Fruit fly (Drosophila melanogaster) whole organism: Measurements from ENCODE around the gene CG7483.

ENCODE experiments used
- CG8478 ChIP-seq: fragments of >200 bp; optimal IDR thresholded peaks from 2 replicates; lab custom pipeline; 2018; ENCODE audit warnings: inconsistent platforms
- Dll ChIP-seq: fragments of >200 bp; optimal IDR thresholded peaks from 2 replicates; lab custom pipeline; 2017
- EcR ChIP-seq, 2 experiments: fragments of >200 bp; optimal IDR thresholded peaks; 2 replicates each; lab custom pipeline; 2017; ENCODE audit warnings: missing biosample characterization in 2 of 2, missing genetic modification characterization in 2 of 2, missing genetic modification reagents in 2 of 2
- pan ChIP-seq: fragments of >200 bp; optimal IDR thresholded peaks from 2 replicates; lab custom pipeline; 2017
- psq ChIP-seq: fragments of >200 bp; optimal IDR thresholded peaks from 2 replicates; lab custom pipeline; 2017
- usp ChIP-seq: fragments of >200 bp; optimal IDR thresholded peaks from 2 replicates; lab custom pipeline; 2017; ENCODE audit warnings: missing biosample characterization, missing genetic modification characterization, mixed read lengths

CG7483 gene

dm6 chr3R:8287697-8288096 is 25.3 kb upstream of the CG7483 start, which contains the start of gene Nazo:
Nazo (plus strand) TSS chr3R:8287876.
- TF ChIP-seq pan = no peak
- TF ChIP-seq Dll (lab: Kevin White, UChicago) = no peak

- no peak for TF ChIP-seq usp (GFP tag; lab: Kevin White, UChicago)
- TF ChIP-seq EcR (GFP tag; optimal IDR thresholded peaks at IDR 0.05; lab: Kevin White, UChicago) = no peak
- TF ChIP-seq CG8478 (lab: Kevin White, UChicago) = no peak
- TF ChIP-seq psq (lab: Kevin White, UChicago) = no peak
- TF ChIP-seq pan = no peak
- no peak for TF ChIP-seq Dll (lab: Kevin White, UChicago)
Measured at dm6 chr3R:8288790-8289189, 24.2 kb upstream of the CG7483 start.

- TF ChIP-seq EcR (GFP tag; optimal IDR thresholded peaks at IDR 0.05; lab: Kevin White, UChicago) (no peak), usp (GFP tag; lab: Kevin White, UChicago) (no peak), Dll (lab: Kevin White, UChicago) (no peak), pan (no peak), CG8478 (lab: Kevin White, UChicago) (no peak), psq (lab: Kevin White, UChicago) (no peak)
Measured at dm6 chr3R:8290478-8290877, 22.5 kb upstream of the CG7483 start, which contains the start of gene CG11672. CG11672 (minus strand) TSS chr3R:8290578.

- TF ChIP-seq EcR (GFP tag; optimal IDR thresholded peaks at IDR 0.05; lab: Kevin White, UChicago) = no peak
Measured at dm6 chr3R:8290940-8291339, 22.1 kb upstream of the CG7483 start, which contains the start of gene CG31464. CG31464 (plus strand) TSS chr3R:8291240.

dm6 chr3R:8292034-8292433 is 21.0 kb upstream of the CG7483 start, which contains the start of gene CG31463:
CG31463 (plus strand) TSS chr3R:8292335.
- TF ChIP-seq usp (GFP tag; lab: Kevin White, UChicago) (no peak), psq (lab: Kevin White, UChicago) (no peak), pan (no peak), Dll (lab: Kevin White, UChicago) (no peak), CG8478 (lab: Kevin White, UChicago) (no peak), EcR (GFP tag; optimal IDR thresholded peaks at IDR 0.05; lab: Kevin White, UChicago) (no peak)

dm6 chr3R:8300928-8301752 is 11.9 kb upstream of the CG7483 start, which contains the start of the genes CG9626 and mRpL1:
CG9626 (minus strand) TSS chr3R:8300978.
mRpL1 (plus strand) TSS chr3R:8301440.
- TF ChIP-seq pan (no peak), usp (GFP tag; lab: Kevin White, UChicago) (no peak), EcR (GFP tag; optimal IDR thresholded peaks at IDR 0.05; lab: Kevin White, UChicago) (no peak), Dll (lab: Kevin White, UChicago) (no peak), psq (lab: Kevin White, UChicago) (no peak), CG8478 (lab: Kevin White, UChicago) (no peak)

dm6 chr3R:8303848-8304247 is 9.2 kb upstream of the CG7483 start, which contains the start of gene nac:
nac (minus strand) TSS chr3R:8304023.
- TF ChIP-seq pan (no peak), EcR (GFP tag; optimal IDR thresholded peaks at IDR 0.05; lab: Kevin White, UChicago) (no peak), psq (lab: Kevin White, UChicago) (no peak), CG8478 (lab: Kevin White, UChicago) (no peak), usp (GFP tag; lab: Kevin White, UChicago) (no peak), Dll (lab: Kevin White, UChicago) (no peak)

- TF ChIP-seq CG8478 (lab: Kevin White, UChicago) (no peak), pan (no peak), Dll (lab: Kevin White, UChicago) (no peak), psq (lab: Kevin White, UChicago) (no peak), usp (GFP tag; lab: Kevin White, UChicago) (no peak), EcR (GFP tag; optimal IDR thresholded peaks at IDR 0.05; lab: Kevin White, UChicago) (no peak)
Measured at dm6 chr3R:8305110-8305509, 7.9 kb upstream of the CG7483 start, which contains the start of gene Sgt1. Sgt1 (minus strand) TSS chr3R:8305274.

- no peak for TF ChIP-seq EcR (GFP tag; optimal IDR thresholded peaks at IDR 0.05; lab: Kevin White, UChicago)
- no peak for TF ChIP-seq usp (GFP tag; lab: Kevin White, UChicago)
- TF ChIP-seq psq (lab: Kevin White, UChicago) = no peak
- TF ChIP-seq CG8478 (lab: Kevin White, UChicago) = no peak
- no peak for TF ChIP-seq pan
- no peak for TF ChIP-seq Dll (lab: Kevin White, UChicago)
Measured at dm6 chr3R:8306188-8306926, 6.7 kb upstream of the CG7483 start.

- TF ChIP-seq EcR (GFP tag; optimal IDR thresholded peaks at IDR 0.05; lab: Kevin White, UChicago) (no peak), usp (GFP tag; lab: Kevin White, UChicago) (no peak), Dll (lab: Kevin White, UChicago) (no peak), CG8478 (lab: Kevin White, UChicago) (no peak), psq (lab: Kevin White, UChicago) (no peak)
Measured at dm6 chr3R:8306927-8307261, 6.1 kb upstream of the CG7483 start.

- TF ChIP-seq CG8478 (lab: Kevin White, UChicago) (no peak), psq (lab: Kevin White, UChicago) (no peak), EcR (GFP tag; optimal IDR thresholded peaks at IDR 0.05; lab: Kevin White, UChicago) (no peak), pan (no peak), Dll (lab: Kevin White, UChicago) (no peak), usp (GFP tag; lab: Kevin White, UChicago) (no peak)
Measured at dm6 chr3R:8307283-8307682, 5.7 kb upstream of the CG7483 start.
